Fruit fly (Drosophila melanogaster): ENCODE results near the gene Toll-9.
A peak's percentile ranks its signal among the peaks of the same experiment; 100 is the strongest.

Gene Toll-9

DNA sequence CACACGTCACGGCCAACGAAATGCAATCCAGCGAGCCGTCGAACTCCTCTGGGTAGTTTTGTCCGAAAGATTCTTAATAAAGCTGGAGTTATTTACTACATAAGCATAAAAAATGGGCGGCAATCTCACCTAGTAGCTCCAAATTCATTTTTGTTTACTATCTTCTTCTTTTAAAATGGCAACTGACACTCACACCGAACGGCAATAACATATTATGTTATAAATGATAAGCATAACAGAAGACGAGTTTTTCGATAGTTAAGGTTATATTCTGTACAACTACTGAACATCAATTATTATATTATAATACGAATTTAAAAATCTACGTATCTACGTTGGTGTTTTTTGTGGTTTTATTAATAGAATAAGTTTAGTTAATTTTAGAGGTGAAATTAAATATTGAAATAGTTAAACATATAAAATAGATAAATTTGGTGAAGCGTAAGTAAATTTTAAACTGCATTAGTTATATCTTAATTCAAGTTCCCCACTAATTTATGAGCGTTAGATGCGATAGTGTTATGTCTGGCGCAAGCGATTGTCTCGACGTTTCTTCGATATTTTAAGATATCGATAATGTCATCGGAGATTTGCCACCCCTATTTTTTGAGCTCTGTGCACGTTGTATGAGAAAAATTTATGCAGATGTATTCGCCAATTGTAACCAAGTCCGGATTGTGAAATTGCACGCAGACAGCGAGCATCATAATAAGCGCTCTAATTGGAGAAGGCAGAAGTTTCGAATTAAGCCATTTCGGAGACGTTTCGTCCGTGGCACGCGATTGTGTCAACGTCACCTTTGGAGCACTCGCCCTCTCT is 18.6 kb downstream of the Toll-9 start, which contains the start of the genes Rbbp5 and eRF1 (continued):
- TF ChIP-seq kah (GFP tag; optimal IDR thresholded peaks at IDR 0.05) = no peak
- peak; percentile 54 for TF ChIP-seq Ets97D (GFP tag; optimal IDR thresholded peaks at IDR 0.05)
- peak; percentile 20 for TF ChIP-seq CG3065 (GFP tag; optimal IDR thresholded peaks at IDR 0.05)
- TF ChIP-seq NFAT (GFP tag; IDR thresholded peaks at IDR 0.05) = peak; percentile 83
- TF ChIP-seq ewg (GFP tag; optimal IDR thresholded peaks at IDR 0.05) = peak; percentile 48
- no peak for TF ChIP-seq z (GFP tag; IDR thresholded peaks at IDR 0.05)
- TF ChIP-seq CG15073 (GFP tag; optimal IDR thresholded peaks at IDR 0.05) = no peak
- TF ChIP-seq aop (GFP tag; IDR thresholded peaks at IDR 0.05) = no peak
- TF ChIP-seq Dll (GFP tag; IDR thresholded peaks at IDR 0.05; ENCODE audit: partially characterized antibody) = peak; percentile 93
- peak; percentile 85 for TF ChIP-seq hb (GFP tag; IDR thresholded peaks at IDR 0.05; ENCODE audit: partially characterized antibody)
- TF ChIP-seq crol (GFP tag; IDR thresholded peaks at IDR 0.05) = no peak
- peak; percentile 61 for TF ChIP-seq CG1233 (GFP tag; optimal IDR thresholded peaks at IDR 0.05)
- peak; percentile 41; the same call in 1 of the 2 replicates for TF ChIP-seq CG17612 (GFP tag; IDR thresholded peaks at IDR 0.05)
- TF ChIP-seq otp (GFP tag; IDR thresholded peaks at IDR 0.05) = peak; percentile 66; the same call in 2 of the 3 replicates
- TF ChIP-seq CG32532 (GFP tag; IDR thresholded peaks at IDR 0.05) = peak; percentile 87
- TF ChIP-seq Fer1 (GFP tag; optimal IDR thresholded peaks at IDR 0.05) = peak; percentile 22
- TF ChIP-seq CG10274 (GFP tag; optimal IDR thresholded peaks at IDR 0.05) = no peak
- TF ChIP-seq sd (tag; optimal IDR thresholded peaks at IDR 0.05) = no peak
- TF ChIP-seq Neu2 (GFP tag; optimal IDR thresholded peaks at IDR 0.05; ENCODE audit: borderline replicate concordance) = no peak
- peak; percentile 79 for TF ChIP-seq CG9215 (GFP tag; IDR thresholded peaks at IDR 0.05)
- no peak for TF ChIP-seq pita (GFP tag; optimal IDR thresholded peaks at IDR 0.05)
- peak; percentile 83 for TF ChIP-seq unc-4 (GFP tag; IDR thresholded peaks at IDR 0.05; ENCODE audit: partially characterized antibody)
- peak; percentile 71 for TF ChIP-seq Hmr (GFP tag; optimal IDR thresholded peaks at IDR 0.05)
- TF ChIP-seq Atf6 (GFP tag; IDR thresholded peaks at IDR 0.05) = peak; percentile 65
- peak; percentile 85 for TF ChIP-seq CG8924 (tag; optimal IDR thresholded peaks at IDR 0.05)
- peak; percentile 75 for TF ChIP-seq CG4730 (GFP tag; IDR thresholded peaks at IDR 0.05)
- no peak for TF ChIP-seq Dfd (GFP tag; optimal IDR thresholded peaks at IDR 0.05)
- peak in 1 of 2 experiments; percentile 75 for TF ChIP-seq bsh (GFP tag; optimal IDR thresholded peaks at IDR 0.05)
- no peak for TF ChIP-seq CG18011 (GFP tag; optimal IDR thresholded peaks at IDR 0.05)
- TF ChIP-seq Sox102F (GFP tag; optimal IDR thresholded peaks at IDR 0.05) = no peak
- peak; percentile 5 for TF ChIP-seq Hand (GFP tag; optimal IDR thresholded peaks at IDR 0.05)
- peak; percentile 86 for TF ChIP-seq CG13287 (GFP tag; IDR thresholded peaks at IDR 0.05; ENCODE audit: partially characterized antibody)
- peak; percentile 86 for TF ChIP-seq CG14710 (tag; optimal IDR thresholded peaks at IDR 0.05)
- no peak for TF ChIP-seq Deaf1 (tag; optimal IDR thresholded peaks at IDR 0.05)
- TF ChIP-seq CG7987 (GFP tag; optimal IDR thresholded peaks at IDR 0.05) = no peak
- TF ChIP-seq usp (GFP tag; optimal IDR thresholded peaks at IDR 0.05) = no peak
- TF ChIP-seq nmo (GFP tag; optimal IDR thresholded peaks at IDR 0.05) = peak; percentile 85
- TF ChIP-seq CG2120 (GFP tag; optimal IDR thresholded peaks at IDR 0.05) = peak; percentile 87
- TF ChIP-seq gro (GFP tag; optimal IDR thresholded peaks at IDR 0.05) = peak; percentile 14
- TF ChIP-seq Ravus (GFP tag; IDR thresholded peaks at IDR 0.05) = peak; percentile 40
- no peak for TF ChIP-seq CG11504 (tag; optimal IDR thresholded peaks at IDR 0.05)
- no peak for TF ChIP-seq cato (GFP tag; optimal IDR thresholded peaks at IDR 0.05; ENCODE audit: borderline replicate concordance)
- no peak for TF ChIP-seq D19B (GFP tag; optimal IDR thresholded peaks at IDR 0.05)
- peak; percentile 84 for TF ChIP-seq CG7963 (GFP tag; IDR thresholded peaks at IDR 0.05; ENCODE audit: partially characterized antibody)

Data from whole organism, embryonic.